Worm (Caenorhabditis elegans): Measurements from ENCODE around the gene Y43C5A.7.

The Y43C5A.7 gene

ce11 chrIV:10239045-10239444, 38.0 kb upstream of the Y43C5A.7 start, which contains the start of gene ech-8:
Gene ech-8 (minus strand): TSS chrIV:10239176.
- TF ChIP-seq flh-1 (GFP tag; optimal IDR thresholded peaks at IDR 0.05) (no peak), sem-2 (GFP tag; optimal IDR thresholded peaks at IDR 0.05) (no peak), nhr-2 (tag; optimal IDR thresholded peaks at IDR 0.05) (no peak), ztf-11 (tag; optimal IDR thresholded peaks at IDR 0.05) (no peak), unc-62 (GFP tag; optimal IDR thresholded peaks at IDR 0.05) (no peak), hlh-1 (tag; optimal IDR thresholded peaks at IDR 0.05) (no peak), M03D4.4 (tag; optimal IDR thresholded peaks at IDR 0.05) (no peak), nhr-76 (tag; optimal IDR thresholded peaks at IDR 0.05) (no peak), tbx-8 (GFP tag; optimal IDR thresholded peaks at IDR 0.05) (no peak), mep-1 (tag; optimal IDR thresholded peaks at IDR 0.05) (no peak), unc-120 (tag; optimal IDR thresholded peaks at IDR 0.05; ENCODE audit: poor library complexity, severe bottlenecking) (no peak), ceh-39 (tag; optimal IDR thresholded peaks at IDR 0.05) (no peak), mab-5 (tag; optimal IDR thresholded peaks at IDR 0.05) (no peak), lin-13 (tag; optimal IDR thresholded peaks at IDR 0.05) (no peak), pha-4 (tag; optimal IDR thresholded peaks at IDR 0.05) (no peak), ces-1 (GFP tag; optimal IDR thresholded peaks at IDR 0.05) (no peak), unc-39 (tag; optimal IDR thresholded peaks at IDR 0.05) (no peak), sptf-1 (tag; optimal IDR thresholded peaks at IDR 0.05) (no peak), nhr-12 (tag; optimal IDR thresholded peaks at IDR 0.05) (no peak), elt-3 (tag; optimal IDR thresholded peaks at IDR 0.05) (no peak)

ce11 chrIV:10241659-10242058, 35.4 kb upstream of the Y43C5A.7 start, which contains the start of gene lipl-7:
Gene lipl-7 (minus strand): TSS chrIV:10241823.
- no peak for TF ChIP-seq M03D4.4 (tag; optimal IDR thresholded peaks at IDR 0.05)
- TF ChIP-seq drap-1 (GFP tag; optimal IDR thresholded peaks at IDR 0.05) = no peak
- TF ChIP-seq nhr-2 (tag; optimal IDR thresholded peaks at IDR 0.05) = peak; percentile 93
- TF ChIP-seq bed-3 (GFP tag; optimal IDR thresholded peaks at IDR 0.05) = no peak
- no peak for TF ChIP-seq sptf-1 (tag; optimal IDR thresholded peaks at IDR 0.05)
- TF ChIP-seq nhr-237 (tag; optimal IDR thresholded peaks at IDR 0.05) = no peak
- no peak for TF ChIP-seq nhr-76 (tag; optimal IDR thresholded peaks at IDR 0.05)
- no peak for TF ChIP-seq lin-13 (tag; optimal IDR thresholded peaks at IDR 0.05)
- peak; percentile 56 for TF ChIP-seq hlh-1 (tag; optimal IDR thresholded peaks at IDR 0.05)
- no peak for TF ChIP-seq nhr-28 (tag; optimal IDR thresholded peaks at IDR 0.05)
- no peak for TF ChIP-seq unc-120 (tag; optimal IDR thresholded peaks at IDR 0.05; ENCODE audit: poor library complexity, severe bottlenecking)
- no peak for TF ChIP-seq blmp-1 (tag; optimal IDR thresholded peaks at IDR 0.05)
- TF ChIP-seq ceh-83 (GFP tag; optimal IDR thresholded peaks at IDR 0.05) = no peak
- TF ChIP-seq nhr-12 (tag; optimal IDR thresholded peaks at IDR 0.05) = no peak
- TF ChIP-seq mls-2 (tag; optimal IDR thresholded peaks at IDR 0.05) = no peak
- no peak for TF ChIP-seq mep-1 (tag; optimal IDR thresholded peaks at IDR 0.05)
- TF ChIP-seq zip-8 (tag; optimal IDR thresholded peaks at IDR 0.05) = no peak

ce11 chrIV:10242458-10243123, 34.5 kb upstream of the Y43C5A.7 start:
- TF ChIP-seq lin-32 (GFP tag; optimal IDR thresholded peaks at IDR 0.05) (no peak), nhr-28 (tag; optimal IDR thresholded peaks at IDR 0.05) (no peak), flh-1 (GFP tag; optimal IDR thresholded peaks at IDR 0.05) (no peak), elt-1 (tag; optimal IDR thresholded peaks at IDR 0.05; ENCODE audit: borderline replicate concordance, insufficient read depth) (no peak), mls-2 (tag; optimal IDR thresholded peaks at IDR 0.05) (no peak), ham-2 (GFP tag; optimal IDR thresholded peaks at IDR 0.05) (no peak), ces-1 (GFP tag; optimal IDR thresholded peaks at IDR 0.05) (no peak), blmp-1 (tag; optimal IDR thresholded peaks at IDR 0.05) (no peak), cnd-1 (tag; optimal IDR thresholded peaks at IDR 0.05) (no peak), nhr-237 (tag; optimal IDR thresholded peaks at IDR 0.05) (no peak), ceh-83 (GFP tag; optimal IDR thresholded peaks at IDR 0.05) (no peak), zip-8 (tag; optimal IDR thresholded peaks at IDR 0.05) (no peak), elt-3 (tag; optimal IDR thresholded peaks at IDR 0.05) (no peak), unc-62 (GFP tag; optimal IDR thresholded peaks at IDR 0.05) (no peak), bed-3 (GFP tag; optimal IDR thresholded peaks at IDR 0.05) (no peak), sptf-1 (tag; optimal IDR thresholded peaks at IDR 0.05) (no peak), ceh-43 (GFP tag; optimal IDR thresholded peaks at IDR 0.05) (no peak), unc-120 (tag; optimal IDR thresholded peaks at IDR 0.05; ENCODE audit: poor library complexity, severe bottlenecking) (no peak)

- no peak for TF ChIP-seq snpc-4 (tag; optimal IDR thresholded peaks at IDR 0.05)
- no peak for TF ChIP-seq lin-32 (GFP tag; optimal IDR thresholded peaks at IDR 0.05)
- no peak for TF ChIP-seq drap-1 (GFP tag; optimal IDR thresholded peaks at IDR 0.05)
- TF ChIP-seq bed-3 (GFP tag; optimal IDR thresholded peaks at IDR 0.05) = no peak
- TF ChIP-seq nhr-2 (tag; optimal IDR thresholded peaks at IDR 0.05) = no peak
- no peak for TF ChIP-seq unc-39 (tag; optimal IDR thresholded peaks at IDR 0.05)
- no peak for TF ChIP-seq ceh-43 (GFP tag; optimal IDR thresholded peaks at IDR 0.05)
- no peak for TF ChIP-seq ceh-39 (tag; optimal IDR thresholded peaks at IDR 0.05)
- no peak for TF ChIP-seq tbx-8 (GFP tag; optimal IDR thresholded peaks at IDR 0.05)
- no peak for TF ChIP-seq lin-13 (tag; optimal IDR thresholded peaks at IDR 0.05)
- TF ChIP-seq unc-62 (GFP tag; optimal IDR thresholded peaks at IDR 0.05) = no peak
- no peak for TF ChIP-seq nhr-12 (tag; optimal IDR thresholded peaks at IDR 0.05)
- TF ChIP-seq mep-1 (tag; optimal IDR thresholded peaks at IDR 0.05) = no peak
- no peak for TF ChIP-seq nhr-76 (tag; optimal IDR thresholded peaks at IDR 0.05)
- TF ChIP-seq nhr-237 (tag; optimal IDR thresholded peaks at IDR 0.05) = no peak
- TF ChIP-seq hlh-1 (tag; optimal IDR thresholded peaks at IDR 0.05) = no peak
- TF ChIP-seq pha-4 (tag; optimal IDR thresholded peaks at IDR 0.05) = no peak
- TF ChIP-seq mab-5 (tag; optimal IDR thresholded peaks at IDR 0.05) = no peak
Observed at ce11 chrIV:10243276-10243675, 33.8 kb upstream of the Y43C5A.7 start, which contains the start of gene tkt-1. Gene tkt-1 (plus strand): TSS chrIV:10243612.

All from whole organism, mixed stage, embryonic.